Fruit fly (Drosophila melanogaster): ENCODE data around the gene CG13875.
A peak's percentile ranks its signal among the peaks of the same experiment; 100 is the strongest.

Gene CG13875

DNA sequence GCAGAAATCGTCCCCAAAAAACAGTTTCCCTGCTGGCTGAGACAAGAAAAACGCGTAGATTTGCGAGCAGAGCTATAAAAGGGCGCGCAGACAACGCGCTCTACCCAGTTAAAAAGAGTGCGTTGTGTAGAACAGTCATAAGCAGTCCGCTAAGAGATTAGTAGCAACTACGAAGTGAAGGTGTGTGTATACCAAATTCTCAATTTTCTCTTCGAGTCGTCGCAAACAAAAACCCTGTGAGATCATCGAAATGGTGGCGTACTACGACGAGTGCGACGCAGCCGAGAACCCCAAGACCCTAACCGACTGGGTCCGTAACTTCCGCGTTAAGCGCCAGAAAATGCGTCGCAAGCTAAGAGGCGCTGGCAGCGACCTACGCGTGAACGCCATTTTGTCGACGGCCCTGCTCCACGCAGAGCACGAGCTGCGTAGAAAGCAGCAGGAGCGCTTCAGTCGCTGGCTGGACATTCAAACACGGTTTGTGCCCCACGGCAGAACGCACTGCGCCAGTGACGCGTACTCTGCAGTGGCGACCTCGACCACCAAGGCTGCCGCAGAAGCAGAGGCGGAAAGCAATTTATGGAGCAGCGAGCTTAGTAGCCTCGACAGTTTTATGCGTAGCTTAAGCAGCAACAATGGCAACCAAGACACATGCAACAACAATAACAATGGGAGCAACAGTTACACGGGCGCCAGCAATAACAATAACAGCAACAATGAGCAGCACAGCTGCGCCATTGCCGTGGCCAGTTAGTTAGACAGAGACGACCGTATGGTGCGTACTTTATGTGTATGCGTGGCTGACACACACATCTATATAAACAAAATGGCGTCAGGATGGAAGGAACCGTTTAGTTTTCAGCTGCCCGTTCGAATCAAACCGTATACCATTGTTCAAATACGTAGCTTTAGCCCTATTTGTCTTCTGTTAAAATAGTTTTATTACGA, 44.6 kb downstream of the CG13875 start (continued):
- no peak for TF ChIP-seq unc-4 (GFP tag; IDR thresholded peaks at IDR 0.05; ENCODE audit: partially characterized antibody)
- TF ChIP-seq sr (GFP tag; IDR thresholded peaks at IDR 0.05) = 0 out of 3 replicates have a peak, but pooled peaks have one; percentile 21
- TF ChIP-seq otp (GFP tag; IDR thresholded peaks at IDR 0.05) = peak; percentile 10; the same call in 1 of the 3 replicates
- no peak for TF ChIP-seq Dp (GFP tag; optimal IDR thresholded peaks at IDR 0.05)
- TF ChIP-seq Hsf (GFP tag; optimal IDR thresholded peaks at IDR 0.05) = no peak
- TF ChIP-seq sc (optimal IDR thresholded peaks at IDR 0.05) = no peak
- TF ChIP-seq sc (GFP tag; optimal IDR thresholded peaks at IDR 0.05) = no peak
- TF ChIP-seq CG15479 (GFP tag; optimal IDR thresholded peaks at IDR 0.05) = no peak
- TF ChIP-seq tin (GFP tag; optimal IDR thresholded peaks at IDR 0.05) = no peak
- no peak for TF ChIP-seq da (GFP tag; optimal IDR thresholded peaks at IDR 0.05)
- TF ChIP-seq NK7.1 (GFP tag; optimal IDR thresholded peaks at IDR 0.05) = no peak
- no peak for TF ChIP-seq CHES-1-like (GFP tag; optimal IDR thresholded peaks at IDR 0.05)
- TF ChIP-seq CG12942 (GFP tag; optimal IDR thresholded peaks at IDR 0.05) = no peak
- TF ChIP-seq Jarid2 (GFP tag; optimal IDR thresholded peaks at IDR 0.05) = peak; percentile 73
- TF ChIP-seq Nf-YB (GFP tag; optimal IDR thresholded peaks at IDR 0.05) = no peak
- TF ChIP-seq org-1 (GFP tag; optimal IDR thresholded peaks at IDR 0.05) = no peak
- no peak for TF ChIP-seq gsb-n (tag; optimal IDR thresholded peaks at IDR 0.05)
- no peak for TF ChIP-seq CG2202 (tag; optimal IDR thresholded peaks at IDR 0.05)
- peak; percentile 51; the same call in 1 of the 2 replicates for TF ChIP-seq sim (GFP tag; IDR thresholded peaks at IDR 0.05)
- TF ChIP-seq CG17612 (GFP tag; IDR thresholded peaks at IDR 0.05) = no peak
- TF ChIP-seq fd96Cb (tag; optimal IDR thresholded peaks at IDR 0.05) = no peak
- no peak for TF ChIP-seq Lim3 (GFP tag; IDR thresholded peaks at IDR 0.05)
- TF ChIP-seq sna (GFP tag; IDR thresholded peaks at IDR 0.05; ENCODE audit: partially characterized antibody) = no peak
- TF ChIP-seq abd-A (tag; optimal IDR thresholded peaks at IDR 0.05) = peak; percentile 82
- no peak for TF ChIP-seq CG16815 (GFP tag; optimal IDR thresholded peaks at IDR 0.05)
- no peak for TF ChIP-seq HHEX (GFP tag; optimal IDR thresholded peaks at IDR 0.05)
- no peak for TF ChIP-seq vfl (GFP tag; optimal IDR thresholded peaks at IDR 0.05)
- peak; percentile 15; the same call in 1 of the 2 replicates for TF ChIP-seq ap (GFP tag; IDR thresholded peaks at IDR 0.05)
- no peak for TF ChIP-seq Camta (GFP tag; optimal IDR thresholded peaks at IDR 0.05)
- TF ChIP-seq CG10209 (GFP tag; optimal IDR thresholded peaks at IDR 0.05) = no peak
- no peak for TF ChIP-seq CG33557 (GFP tag; optimal IDR thresholded peaks at IDR 0.05)
- no peak for TF ChIP-seq Atf6 (GFP tag; IDR thresholded peaks at IDR 0.05)
- no peak for TF ChIP-seq CG2129 (GFP tag; IDR thresholded peaks at IDR 0.05; ENCODE audit: partially characterized antibody)
- no peak for TF ChIP-seq schlank (tag; optimal IDR thresholded peaks at IDR 0.05)
- TF ChIP-seq CG31388 (GFP tag; optimal IDR thresholded peaks at IDR 0.05) = no peak
- TF ChIP-seq cad (GFP tag; optimal IDR thresholded peaks at IDR 0.05) = no peak
- no peak for TF ChIP-seq tll (GFP tag; optimal IDR thresholded peaks at IDR 0.05)
- TF ChIP-seq CG13624 (GFP tag; optimal IDR thresholded peaks at IDR 0.05) = peak; percentile 83
- TF ChIP-seq salm (tag; optimal IDR thresholded peaks at IDR 0.05) = peak; percentile 3
- TF ChIP-seq CG12769 (tag; optimal IDR thresholded peaks at IDR 0.05) = peak; percentile 16
- no peak for TF ChIP-seq trem (tag; optimal IDR thresholded peaks at IDR 0.05)
- TF ChIP-seq CG14014 (GFP tag; IDR thresholded peaks at IDR 0.05) = peak; percentile 32; the same call in 1 of the 2 replicates
- TF ChIP-seq MTF-1 (GFP tag; optimal IDR thresholded peaks at IDR 0.05; ENCODE audit: borderline replicate concordance) = peak; percentile 57
- TF ChIP-seq Oaz (GFP tag; IDR thresholded peaks at IDR 0.05) = no peak
- no peak for TF ChIP-seq CG8765 (GFP tag; IDR thresholded peaks at IDR 0.05)
- TF ChIP-seq CG4328 (GFP tag; optimal IDR thresholded peaks at IDR 0.05) = peak; percentile 17
- no peak for TF ChIP-seq Hr39 (optimal IDR thresholded peaks at IDR 0.05)
- peak; percentile 52 for TF ChIP-seq CG1832 (GFP tag; optimal IDR thresholded peaks at IDR 0.05)
- no peak for TF ChIP-seq br (optimal IDR thresholded peaks at IDR 0.05)

Measured in whole organism, embryonic.